Worm (Caenorhabditis elegans): ENCODE data around the gene unc-7.

The unc-7 gene

ce11 chrX:15104963-15105493 is 42.5 kb downstream of the unc-7 start (continued):
- TF ChIP-seq mes-2 (tag; optimal IDR thresholded peaks at IDR 0.05; ENCODE audit: poor library complexity, severe bottlenecking) (peak; percentile 24), ceh-32 (tag; optimal IDR thresholded peaks at IDR 0.05; ENCODE audit: poor library complexity) (no peak), ZK546.5 (tag; optimal IDR thresholded peaks at IDR 0.05) (no peak), dpl-1 (GFP tag; optimal IDR thresholded peaks at IDR 0.05) (no peak), nhr-10 (tag; optimal IDR thresholded peaks at IDR 0.05) (no peak), tra-1 (GFP tag; IDR thresholded peaks at IDR 0.05) (no peak), fkh-10 (GFP tag; optimal IDR thresholded peaks at IDR 0.05) (no peak), lin-1 (GFP tag; IDR thresholded peaks at IDR 0.05) (no peak), hlh-11 (tag; optimal IDR thresholded peaks at IDR 0.05) (peak; percentile 35), madf-5 (GFP tag; IDR thresholded peaks at IDR 0.05) (no peak), lin-29 (GFP tag; IDR thresholded peaks at IDR 0.05) (no peak), unc-62 (GFP tag; optimal IDR thresholded peaks at IDR 0.05 in 1 of 2) (peak in 1 of 2 experiments; percentile 93), unc-62 (tag; optimal IDR thresholded peaks at IDR 0.05) (no peak), daf-16 (GFP tag; optimal IDR thresholded peaks at IDR 0.05) (peak in 1 of 2 experiments; percentile 3), daf-16 (tag; optimal IDR thresholded peaks at IDR 0.05) (no peak), arid-1 (GFP tag; conservative IDR thresholded peaks at IDR 0.05) (no peak), lin-15B (tag; optimal IDR thresholded peaks at IDR 0.05) (no peak), hlh-30 (tag; optimal IDR thresholded peaks at IDR 0.05; ENCODE audit: insufficient read depth) (peak; percentile 22), set-16 (GFP tag; IDR thresholded peaks at IDR 0.05) (no peak), zag-1 (tag; optimal IDR thresholded peaks at IDR 0.05) (no peak), dmd-6 (GFP tag; IDR thresholded peaks at IDR 0.05) (no peak), sdz-12 (GFP tag; optimal IDR thresholded peaks at IDR 0.05) (no peak), ceh-44 (GFP tag; IDR thresholded peaks at IDR 0.05) (no peak), mdl-1 (tag; optimal IDR thresholded peaks at IDR 0.05) (peak in 1 of 2 experiments; percentile 65), cey-2 (tag; optimal IDR thresholded peaks at IDR 0.05; ENCODE audit: borderline replicate concordance, insufficient read depth) (no peak), mdt-29 (GFP tag; IDR thresholded peaks at IDR 0.05) (no peak), nhr-48 (tag; optimal IDR thresholded peaks at IDR 0.05) (peak; percentile 8), dve-1 (tag; optimal IDR thresholded peaks at IDR 0.05; ENCODE audit: insufficient read depth) (no peak), pqm-1 (tag; optimal IDR thresholded peaks at IDR 0.05) (no peak), T26A8.4 (GFP tag; IDR thresholded peaks at IDR 0.05) (no peak), saeg-2 (GFP tag; IDR thresholded peaks at IDR 0.05) (no peak)

ce11 chrX:15103481-15103880 is 44.1 kb downstream of the unc-7 start:
- no peak for TF ChIP-seq skn-1 (tag; optimal IDR thresholded peaks at IDR 0.05)
- TF ChIP-seq unc-62 (GFP tag; optimal IDR thresholded peaks at IDR 0.05 in 1 of 2): peak in 1 of 2 experiments; percentile 96
- no peak for TF ChIP-seq unc-62 (tag; optimal IDR thresholded peaks at IDR 0.05)
- TF ChIP-seq F44E2.7 (GFP tag; IDR thresholded peaks at IDR 0.05): no peak
- TF ChIP-seq hmg-1.1 (GFP tag; IDR thresholded peaks at IDR 0.05): no peak
- TF ChIP-seq ceh-28 (tag; optimal IDR thresholded peaks at IDR 0.05): no peak
- no peak for TF ChIP-seq F26F4.8 (GFP tag; conservative IDR thresholded peaks at IDR 0.05)

ce11 chrX:15100369-15100963 is 47.1 kb downstream of the unc-7 start, which contains the start of gene dhhc-1:
dhhc-1 (minus strand) TSS chrX:15100419.
- TF ChIP-seq mep-1 (tag; optimal IDR thresholded peaks at IDR 0.05) (peak; percentile 43), lsy-2 (tag; optimal IDR thresholded peaks at IDR 0.05) (peak in 1 of 2 experiments; percentile 23), hmg-1.1 (GFP tag; IDR thresholded peaks at IDR 0.05) (peak; percentile 80), nhr-6 (tag; optimal IDR thresholded peaks at IDR 0.05) (peak; percentile 10), mxl-3 (GFP tag; optimal IDR thresholded peaks at IDR 0.05) (peak; percentile 33), nhr-237 (tag; optimal IDR thresholded peaks at IDR 0.05) (no peak), lin-1 (GFP tag; IDR thresholded peaks at IDR 0.05) (no peak), daf-16 (GFP tag; optimal IDR thresholded peaks at IDR 0.05) (peak in 1 of 2 experiments; percentile 16), daf-16 (tag; optimal IDR thresholded peaks at IDR 0.05) (peak; percentile 31), mes-2 (tag; optimal IDR thresholded peaks at IDR 0.05; ENCODE audit: poor library complexity, severe bottlenecking) (peak; percentile 49), hlh-30 (tag; optimal IDR thresholded peaks at IDR 0.05; ENCODE audit: insufficient read depth) (peak; percentile 33), egl-43 (GFP tag; IDR thresholded peaks at IDR 0.05) (0 out of 2 replicates have a peak, but pooled peaks have one; percentile 3), nhr-28 (tag; optimal IDR thresholded peaks at IDR 0.05) (peak; percentile 34), pqm-1 (tag; optimal IDR thresholded peaks at IDR 0.05) (peak; percentile 48), dmd-6 (GFP tag; IDR thresholded peaks at IDR 0.05) (peak; percentile 46; the same call in 1 of the 2 replicates), nhr-41 (GFP tag; IDR thresholded peaks at IDR 0.05) (peak; percentile 74; the same call in 1 of the 2 replicates), unc-62 (GFP tag; optimal IDR thresholded peaks at IDR 0.05 in 1 of 2) (peak in 1 of 2 experiments; percentile 75), unc-62 (tag; optimal IDR thresholded peaks at IDR 0.05) (no peak), aha-1 (tag) (peak; percentile 58), rbr-2 (tag; optimal IDR thresholded peaks at IDR 0.05) (peak; percentile 42)

Measured in whole organism, L4 larva.